Worm (Caenorhabditis elegans) whole organism, early embryonic: ENCODE measurements around the gene T02G5.14.

Source experiments
- F13C5.2 ChIP-seq: sonication (generic microtip); optimal IDR thresholded peaks from 2 replicates; lab custom pipeline; 2017; ENCODE audit warnings: mild to moderate bottlenecking, missing genetic modification characterization, inconsistent platforms, missing compliant biosample characterization
- aly-1 ChIP-seq: sonication (generic microtip); optimal IDR thresholded peaks from 2 replicates; lab custom pipeline; 2016; ENCODE audit warnings: missing genetic modification characterization, missing compliant biosample characterization
- ama-1 ChIP-seq: fragments of 150-350 bp; optimal IDR thresholded peaks from 2 replicates; lab custom pipeline; 2014
- ceh-36 ChIP-seq: sonication (generic microtip); optimal IDR thresholded peaks from 2 replicates; lab custom pipeline; 2016; ENCODE audit warnings: missing genetic modification characterization, inconsistent platforms, missing compliant biosample characterization
- flt-1 ChIP-seq: fragments of 200-800 bp; sonication (Bioruptor generic); IDR thresholded peaks from 2 replicates; pipeline ENCODE4 v1.3.6; 2022; ENCODE audit warnings: missing genetic modification characterization, missing compliant biosample characterization
- hmbx-1 ChIP-seq: sonication (generic microtip); optimal IDR thresholded peaks from 2 replicates; lab custom pipeline; 2016; ENCODE audit warnings: mild to moderate bottlenecking, missing genetic modification characterization, missing compliant biosample characterization
- hmg-4 ChIP-seq: fragments of 200-800 bp; sonication (Bioruptor generic); optimal IDR thresholded peaks from 2 replicates; lab custom pipeline; 2018; ENCODE audit warnings: mild to moderate bottlenecking, missing genetic modification characterization, missing compliant biosample characterization
- pes-1 ChIP-seq: fragments of 200-800 bp; sonication (Bioruptor generic); IDR thresholded peaks from 2 replicates; pipeline ENCODE4 v1.3.6; 2022; ENCODE audit warnings: missing genetic modification reagents, missing genetic modification characterization, missing compliant biosample characterization
- scrt-1 ChIP-seq: fragments of 200-800 bp; sonication (Bioruptor generic); IDR thresholded peaks from 2 replicates; pipeline ENCODE4 v1.3.6; 2022; ENCODE audit warnings: missing genetic modification characterization, missing compliant biosample characterization
- sea-1 ChIP-seq: fragments of 200-800 bp; sonication (Bioruptor generic); conservative IDR thresholded peaks from 2 replicates; pipeline ENCODE4 v1.3.6; 2022; ENCODE audit warnings: missing genetic modification characterization, missing compliant biosample characterization
- tbx-11 ChIP-seq: fragments of 200-800 bp; sonication (Bioruptor generic); IDR thresholded peaks from 2 replicates; pipeline ENCODE4 v1.3.6; 2022; ENCODE audit warnings: missing genetic modification characterization, missing compliant biosample characterization
- tra-4 ChIP-seq: sonication (generic microtip); optimal IDR thresholded peaks from 2 replicates; lab custom pipeline; 2017; ENCODE audit warnings: missing genetic modification characterization, missing compliant biosample characterization

ce11 chrII:7100838-7101237 lies 16.7 kb downstream of the T02G5.14 start, which contains the start of gene mmaa-1:
- no peak for TF ChIP-seq flt-1 (GFP tag; lab: Robert Waterston, UW)
- no peak for TF ChIP-seq hmbx-1
- TF ChIP-seq tbx-11 (GFP tag; lab: Robert Waterston, UW), result no peak
- TF ChIP-seq scrt-1 (GFP tag; lab: Robert Waterston, UW), result no peak
- no peak for TF ChIP-seq aly-1
- TF ChIP-seq ama-1, result no peak
- TF ChIP-seq pes-1 (GFP tag; lab: Robert Waterston, UW), result no peak
- no peak for TF ChIP-seq sea-1
- TF ChIP-seq ceh-36, result no peak
- no peak for TF ChIP-seq hmg-4 (GFP tag; lab: Kevin White, UChicago)
- TF ChIP-seq tra-4, result no peak
- TF ChIP-seq F13C5.2 (tag; lab: Kevin White, UChicago), result no peak
